Fruit fly (Drosophila melanogaster) whole organism, pupa: ENCODE measurements around the gene gcm2.

Experiments used
- CG34367 ChIP-seq: fragments of 200-800 bp; sonication (Bioruptor generic); optimal IDR thresholded peaks from 2 replicates; lab custom pipeline; 2018; ENCODE audit warnings: missing biosample characterization, mild to moderate bottlenecking, missing genetic modification characterization
- Snoo ChIP-seq: fragments of 200-800 bp; sonication (Bioruptor generic); optimal IDR thresholded peaks from 3 replicates; lab custom pipeline; 2017; ENCODE audit warnings: missing biosample characterization, mild to moderate bottlenecking, missing genetic modification characterization, inconsistent platforms

DNA sequence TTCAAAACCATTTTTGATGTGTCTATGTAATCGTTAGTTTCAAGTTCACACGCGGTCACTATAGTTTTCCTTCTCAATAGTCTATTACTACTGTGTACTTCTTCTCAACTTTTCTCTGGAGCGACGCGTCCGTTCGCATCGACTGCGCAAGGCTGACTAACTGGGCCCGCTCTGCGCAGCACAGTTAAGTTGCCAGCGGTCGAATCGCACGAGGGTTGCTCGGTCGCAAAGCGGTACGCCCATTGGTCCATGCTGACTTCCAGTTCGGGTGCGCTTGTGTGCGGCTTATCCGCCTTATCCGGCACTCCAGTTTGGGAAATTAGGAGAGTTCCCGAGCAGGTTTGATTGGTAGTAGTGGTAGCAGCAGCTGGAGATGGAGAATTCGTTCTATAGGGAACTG, 26.8 kb upstream of the gcm2 start, which contains the start of gene gcm:
- no peak for TF ChIP-seq CG34367
- no peak for TF ChIP-seq Snoo
